Fruit fly (Drosophila melanogaster): ENCODE data around the gene CG4907.

CG4907 gene

dm6 chr3R:22726031-22726770, 15.6 kb upstream of the CG4907 start, which contains the start of gene RNF220 (continued):
- no peak; the same call in none of the 3 replicates for TF ChIP-seq row (GFP tag; IDR thresholded peaks at IDR 0.05)
- TF ChIP-seq CG17829 (tag; optimal IDR thresholded peaks at IDR 0.05), result peak; percentile 1
- TF ChIP-seq Hmx (GFP tag; optimal IDR thresholded peaks at IDR 0.05), result no peak
- TF ChIP-seq amos (GFP tag; IDR thresholded peaks at IDR 0.05; ENCODE audit: partially characterized antibody), result peak; percentile 82
- no peak for TF ChIP-seq kay (GFP tag; optimal IDR thresholded peaks at IDR 0.05)
- TF ChIP-seq CG14441 (GFP tag; IDR thresholded peaks at IDR 0.05), result 0 out of 2 replicates have a peak, but pooled peaks have one; percentile 4
- TF ChIP-seq CG9215 (GFP tag; IDR thresholded peaks at IDR 0.05), result 0 out of 2 replicates have a peak, but pooled peaks have one; percentile 23
- no peak for TF ChIP-seq salm (tag; optimal IDR thresholded peaks at IDR 0.05)
- TF ChIP-seq Sox102F (GFP tag; optimal IDR thresholded peaks at IDR 0.05), result peak; percentile 5
- peak; percentile 13 for TF ChIP-seq dmrt99B (tag; optimal IDR thresholded peaks at IDR 0.05)
- TF ChIP-seq CG1647 (GFP tag; optimal IDR thresholded peaks at IDR 0.05), result no peak
- TF ChIP-seq CG33557 (GFP tag; optimal IDR thresholded peaks at IDR 0.05), result no peak
- TF ChIP-seq Doc2 (GFP tag; IDR thresholded peaks at IDR 0.05), result no peak
- no peak for TF ChIP-seq gt (GFP tag; IDR thresholded peaks at IDR 0.05)
- peak; percentile 24 for TF ChIP-seq Dp (GFP tag; optimal IDR thresholded peaks at IDR 0.05)
- peak; percentile 60 for TF ChIP-seq CG17361 (GFP tag; IDR thresholded peaks at IDR 0.05)
- 0 out of 3 replicates have a peak, but pooled peaks have one; percentile 9 for TF ChIP-seq ci (GFP tag; IDR thresholded peaks at IDR 0.05)
- no peak for TF ChIP-seq CG3726 (GFP tag; IDR thresholded peaks at IDR 0.05)
- TF ChIP-seq inv (GFP tag; IDR thresholded peaks at IDR 0.05; ENCODE audit: partially characterized antibody), result peak; percentile 48; the same call in 1 of the 2 replicates
- TF ChIP-seq CG14965 (GFP tag; optimal IDR thresholded peaks at IDR 0.05; ENCODE audit: borderline replicate concordance), result no peak
- TF ChIP-seq pzg (GFP tag; optimal IDR thresholded peaks at IDR 0.05), result peak; percentile 51
- no peak for TF ChIP-seq Hr3 (GFP tag; optimal IDR thresholded peaks at IDR 0.05)
- TF ChIP-seq CG18262 (tag; optimal IDR thresholded peaks at IDR 0.05), result peak; percentile 30
- peak; percentile 7 for TF ChIP-seq CG18599 (GFP tag; optimal IDR thresholded peaks at IDR 0.05)
- no peak for TF ChIP-seq CG18619 (GFP tag; optimal IDR thresholded peaks at IDR 0.05)
- TF ChIP-seq Myb (GFP tag; optimal IDR thresholded peaks at IDR 0.05), result peak; percentile 68
- peak; percentile 38; the same call in 1 of the 2 replicates for TF ChIP-seq Rfx (GFP tag; IDR thresholded peaks at IDR 0.05)
- TF ChIP-seq Hey (tag; optimal IDR thresholded peaks at IDR 0.05), result no peak
- TF ChIP-seq CG4424 (GFP tag; optimal IDR thresholded peaks at IDR 0.05), result peak; percentile 31
- TF ChIP-seq ara (GFP tag; IDR thresholded peaks at IDR 0.05), result no peak
- TF ChIP-seq Mrtf (GFP tag; IDR thresholded peaks at IDR 0.05), result no peak
- no peak for TF ChIP-seq zf30C (GFP tag; optimal IDR thresholded peaks at IDR 0.05)
- 0 out of 2 replicates have a peak, but pooled peaks have one; percentile 8 for TF ChIP-seq klu (GFP tag; IDR thresholded peaks at IDR 0.05)
- TF ChIP-seq CG16779 (GFP tag; IDR thresholded peaks at IDR 0.05), result no peak
- peak; percentile 73 for TF ChIP-seq gfzf (GFP tag; optimal IDR thresholded peaks at IDR 0.05)
- peak; percentile 28 for TF ChIP-seq bcd (GFP tag; optimal IDR thresholded peaks at IDR 0.05)
- TF ChIP-seq tup (GFP tag; optimal IDR thresholded peaks at IDR 0.05), result no peak
- TF ChIP-seq CG6791 (GFP tag; IDR thresholded peaks at IDR 0.05; ENCODE audit: partially characterized antibody), result peak; percentile 81
- 0 out of 3 replicates have a peak, but pooled peaks have one; percentile 20 for TF ChIP-seq zfh1 (GFP tag; IDR thresholded peaks at IDR 0.05)
- TF ChIP-seq NC2β (GFP tag; optimal IDR thresholded peaks at IDR 0.05), result no peak
- TF ChIP-seq Six4 (GFP tag; optimal IDR thresholded peaks at IDR 0.05), result no peak
- TF ChIP-seq CG5245 (GFP tag; optimal IDR thresholded peaks at IDR 0.05), result no peak
- TF ChIP-seq E2f1 (GFP tag; IDR thresholded peaks at IDR 0.05), result no peak
- TF ChIP-seq Taf1 (GFP tag; IDR thresholded peaks at IDR 0.05), result no peak
- TF ChIP-seq CG13287 (GFP tag; IDR thresholded peaks at IDR 0.05; ENCODE audit: partially characterized antibody), result peak; percentile 70
- TF ChIP-seq crp (GFP tag; optimal IDR thresholded peaks at IDR 0.05), result no peak
- TF ChIP-seq trem (tag; optimal IDR thresholded peaks at IDR 0.05), result peak; percentile 8
- no peak for TF ChIP-seq odd (GFP tag; optimal IDR thresholded peaks at IDR 0.05)
- peak; percentile 33 for TF ChIP-seq CG12659 (GFP tag; optimal IDR thresholded peaks at IDR 0.05)

All from whole organism, embryonic.